Worm (Caenorhabditis elegans) whole organism, L1 larva: Measurements from ENCODE around the gene srh-119.

ENCODE experiments used
- C04F5.9 ChIP-seq: sonication (generic microtip); optimal IDR thresholded peaks from 2 replicates; lab custom pipeline; 2016; ENCODE audit warnings: missing genetic modification characterization, missing compliant biosample characterization
- C34B4.2 ChIP-seq: sonication (generic microtip); optimal IDR thresholded peaks from 2 replicates; lab custom pipeline; 2017; ENCODE audit warnings: mild to moderate bottlenecking, missing genetic modification characterization, missing compliant biosample characterization
- Y116A8C.19 ChIP-seq: sonication (generic microtip); optimal IDR thresholded peaks from 2 replicates; lab custom pipeline; 2016; ENCODE audit warnings: missing compliant biosample characterization, missing genetic modification characterization, borderline replicate concordance
- aha-1 ChIP-seq: fragments of 150-350 bp; optimal IDR thresholded peaks from 2 replicates; lab custom pipeline; 2014; ENCODE audit warnings: missing biosample characterization, missing genetic modification characterization
- alr-1 ChIP-seq: fragments of 200-800 bp; sonication (Bioruptor generic); optimal IDR thresholded peaks from 2 replicates; lab custom pipeline; 2018; ENCODE audit warnings: borderline replicate concordance, mild to moderate bottlenecking, missing genetic modification characterization, missing compliant biosample characterization
- aly-2 ChIP-seq: fragments of 150-350 bp; optimal IDR thresholded peaks from 2 replicates; lab custom pipeline; 2014; ENCODE audit warnings: missing biosample characterization, missing genetic modification characterization
- ceh-8 ChIP-seq: fragments of 200-800 bp; sonication (Bioruptor generic); optimal IDR thresholded peaks from 2 replicates; lab custom pipeline; 2018; ENCODE audit warnings: mild to moderate bottlenecking, missing genetic modification characterization, moderate library complexity, missing compliant biosample characterization
- ceh-82 ChIP-seq, 3 experiments: fragments of 150-350 bp in 1 of 3; sonication (generic microtip) in 2 of 3; optimal IDR thresholded peaks; 2 replicates each; lab custom pipeline; 2014 to 2017; ENCODE audit warnings: missing biosample characterization in 3 of 3, missing genetic modification characterization in 3 of 3
- ceh-88 ChIP-seq: fragments of 200-800 bp; sonication (Bioruptor generic); IDR thresholded peaks from 2 replicates; pipeline ENCODE4 v1.3.6; 2022; ENCODE audit warnings: missing genetic modification characterization, missing compliant biosample characterization
- ceh-90 ChIP-seq: sonication (generic microtip); optimal IDR thresholded peaks from 2 replicates; lab custom pipeline; 2016; ENCODE audit warnings: missing genetic modification characterization, missing compliant biosample characterization
- ces-1 ChIP-seq: fragments of 150-350 bp; optimal IDR thresholded peaks from 2 replicates; lab custom pipeline; 2014; ENCODE audit warnings: missing biosample characterization, missing genetic modification reagents, missing genetic modification characterization
- dpl-1 ChIP-seq, 3 experiments: fragments of 150-350 bp in 2 of 3; sonication (generic microtip) in 1 of 3; optimal IDR thresholded peaks; 2 replicates each; lab custom pipeline; 2014 to 2017; ENCODE audit warnings: missing biosample characterization in 3 of 3, missing genetic modification characterization in 3 of 3, missing genetic modification reagents in 3 of 3
- dsc-1 ChIP-seq: sonication (generic microtip); optimal IDR thresholded peaks from 2 replicates; lab custom pipeline; 2016; ENCODE audit warnings: mild to moderate bottlenecking, missing genetic modification characterization, missing compliant biosample characterization
- efl-1 ChIP-seq, 4 experiments: fragments of 150-350 bp; optimal IDR thresholded peaks in 3 of 4; peaks in 1 of 4; 1 replicate in 1 of 4; 2 replicates in 3 of 4; lab custom pipeline; 2014; ENCODE audit warnings: missing biosample characterization in 2 of 4, missing genetic modification characterization in 2 of 4, missing genetic modification reagents in 2 of 4
- efl-3 ChIP-seq: fragments of 200-800 bp; sonication (Bioruptor generic); optimal IDR thresholded peaks from 2 replicates; lab custom pipeline; 2018; ENCODE audit warnings: mild to moderate bottlenecking, missing genetic modification characterization, missing compliant biosample characterization
- elt-2 ChIP-seq: sonication (generic microtip); optimal IDR thresholded peaks from 2 replicates; lab custom pipeline; 2016; ENCODE audit warnings: missing genetic modification characterization, mild to moderate bottlenecking, inconsistent platforms, missing compliant biosample characterization, missing genetic modification reagents
- elt-3 ChIP-seq, 6 experiments: fragments of 150-350 bp in 1 of 6; sonication (generic microtip); optimal IDR thresholded peaks; 2 replicates each; lab custom pipeline; 2017 to 2018; ENCODE audit warnings: missing biosample characterization in 6 of 6, missing genetic modification characterization in 6 of 6, inconsistent platforms in 1 of 6
- fkh-10 ChIP-seq: sonication (generic microtip); optimal IDR thresholded peaks from 2 replicates; lab custom pipeline; 2017; ENCODE audit warnings: missing biosample characterization, missing genetic modification reagents, missing genetic modification characterization
- fkh-8 ChIP-seq: sonication (generic microtip); optimal IDR thresholded peaks from 2 replicates; lab custom pipeline; 2016; ENCODE audit warnings: mild to moderate bottlenecking, missing genetic modification characterization, missing compliant biosample characterization
- fos-1 ChIP-seq: fragments of 150-350 bp; optimal IDR thresholded peaks from 2 replicates; lab custom pipeline; 2014; ENCODE audit warnings: missing biosample characterization, missing genetic modification characterization
- hlh-17 ChIP-seq: fragments of 200-800 bp; sonication (Bioruptor generic); optimal IDR thresholded peaks from 2 replicates; lab custom pipeline; 2018; ENCODE audit warnings: missing genetic modification characterization, mild to moderate bottlenecking, missing compliant biosample characterization, moderate library complexity, borderline replicate concordance
- hpl-2 ChIP-seq: fragments of 150-350 bp; optimal IDR thresholded peaks from 2 replicates; lab custom pipeline; 2014; ENCODE audit warnings: missing biosample characterization, missing genetic modification reagents, missing genetic modification characterization
- irx-1 ChIP-seq: sonication (generic microtip); optimal IDR thresholded peaks from 2 replicates; lab custom pipeline; 2016; ENCODE audit warnings: missing genetic modification characterization, missing compliant biosample characterization
- jun-1 ChIP-seq: fragments of 150-350 bp; optimal IDR thresholded peaks from 2 replicates; lab custom pipeline; 2014; ENCODE audit warnings: missing biosample characterization, missing genetic modification reagents, missing genetic modification characterization
- lin-13 ChIP-seq: fragments of 150-350 bp; optimal IDR thresholded peaks from 2 replicates; lab custom pipeline; 2014; ENCODE audit warnings: missing biosample characterization, missing genetic modification reagents, missing genetic modification characterization
- lin-39 ChIP-seq: fragments of 150-350 bp; optimal IDR thresholded peaks from 2 replicates; lab custom pipeline; 2014; ENCODE audit warnings: missing biosample characterization, missing genetic modification reagents, missing genetic modification characterization
- lir-3 ChIP-seq: sonication (generic microtip); optimal IDR thresholded peaks from 2 replicates; lab custom pipeline; 2016; ENCODE audit warnings: mild to moderate bottlenecking, missing genetic modification characterization, moderate library complexity, missing compliant biosample characterization; ENCODE audit not compliant: poor library complexity
- lsy-2 ChIP-seq, 2 experiments: fragments of 150-350 bp; optimal IDR thresholded peaks; 2 replicates each; lab custom pipeline; 2014; ENCODE audit warnings: missing biosample characterization in 2 of 2, missing genetic modification characterization in 2 of 2
- mab-9 ChIP-seq: fragments of 200-800 bp; sonication (Bioruptor generic); IDR thresholded peaks from 2 replicates; pipeline ENCODE4 v1.3.6; 2022; ENCODE audit warnings: missing genetic modification reagents, missing genetic modification characterization, missing compliant biosample characterization
- mef-2 ChIP-seq: fragments of 150-350 bp; optimal IDR thresholded peaks from 2 replicates; lab custom pipeline; 2014; ENCODE audit warnings: missing biosample characterization, missing genetic modification characterization
- mep-1 ChIP-seq: fragments of 150-350 bp; optimal IDR thresholded peaks from 2 replicates; lab custom pipeline; 2014; ENCODE audit warnings: missing biosample characterization, missing genetic modification characterization
- nhr-12 ChIP-seq: sonication (generic microtip); optimal IDR thresholded peaks from 2 replicates; lab custom pipeline; 2017; ENCODE audit warnings: missing biosample characterization, missing genetic modification characterization
- nhr-237 ChIP-seq: fragments of 150-350 bp; optimal IDR thresholded peaks from 2 replicates; lab custom pipeline; 2014; ENCODE audit warnings: missing biosample characterization, missing genetic modification characterization
- nhr-28 ChIP-seq: fragments of 150-350 bp; optimal IDR thresholded peaks from 2 replicates; lab custom pipeline; 2014; ENCODE audit warnings: missing biosample characterization, missing genetic modification characterization
- nhr-71 ChIP-seq: sonication (generic microtip); optimal IDR thresholded peaks from 2 replicates; lab custom pipeline; 2016; ENCODE audit warnings: mild to moderate bottlenecking, missing genetic modification characterization, moderate library complexity, missing compliant biosample characterization
- nhr-76 ChIP-seq: sonication (generic microtip); optimal IDR thresholded peaks from 2 replicates; lab custom pipeline; 2017; ENCODE audit warnings: missing biosample characterization, missing genetic modification characterization
- nhr-77 ChIP-seq: fragments of 150-350 bp; optimal IDR thresholded peaks from 2 replicates; lab custom pipeline; 2014; ENCODE audit warnings: missing biosample characterization, missing genetic modification characterization
- nhr-84 ChIP-seq: sonication (generic microtip); optimal IDR thresholded peaks from 2 replicates; lab custom pipeline; 2017; ENCODE audit warnings: missing biosample characterization, missing genetic modification characterization
- pag-3 ChIP-seq: sonication (generic microtip); optimal IDR thresholded peaks from 2 replicates; lab custom pipeline; 2017; ENCODE audit warnings: missing genetic modification characterization, mild to moderate bottlenecking, missing compliant biosample characterization, antibody characterized with exemption, borderline replicate concordance; ENCODE audit not compliant: insufficient read depth
- snu-23 ChIP-seq: sonication (generic microtip); optimal IDR thresholded peaks from 2 replicates; lab custom pipeline; 2016; ENCODE audit warnings: missing genetic modification characterization, missing compliant biosample characterization
- sox-4 ChIP-seq: sonication (generic microtip); optimal IDR thresholded peaks from 2 replicates; lab custom pipeline; 2016; ENCODE audit warnings: missing genetic modification characterization, missing compliant biosample characterization
- sptf-1 ChIP-seq: fragments of 150-350 bp; optimal IDR thresholded peaks from 2 replicates; lab custom pipeline; 2014; ENCODE audit warnings: missing biosample characterization, missing genetic modification characterization
- sup-37 ChIP-seq: fragments of 200-800 bp; sonication (Bioruptor generic); optimal IDR thresholded peaks from 2 replicates; lab custom pipeline; 2018; ENCODE audit warnings: mild to moderate bottlenecking, missing genetic modification characterization, missing compliant biosample characterization
- swsn-7 ChIP-seq: sonication (generic microtip); optimal IDR thresholded peaks from 2 replicates; lab custom pipeline; 2016; ENCODE audit warnings: missing genetic modification characterization, missing compliant biosample characterization
- unc-130 ChIP-seq: fragments of 150-350 bp; optimal IDR thresholded peaks from 2 replicates; lab custom pipeline; 2017; ENCODE audit warnings: missing biosample characterization, missing genetic modification characterization, inconsistent platforms
- unc-30 ChIP-seq: sonication (generic microtip); optimal IDR thresholded peaks from 2 replicates; lab custom pipeline; 2017; ENCODE audit warnings: missing biosample characterization, missing genetic modification characterization
- unc-62 ChIP-seq: fragments of 150-350 bp; optimal IDR thresholded peaks from 2 replicates; lab custom pipeline; 2014; ENCODE audit warnings: missing biosample characterization, missing genetic modification reagents, missing genetic modification characterization
- vab-15 ChIP-seq: sonication (generic microtip); optimal IDR thresholded peaks from 2 replicates; lab custom pipeline; 2017; ENCODE audit warnings: missing genotype, mild to moderate bottlenecking, missing genetic modification characterization, missing compliant biosample characterization
- xbp-1 ChIP-seq: sonication (generic microtip); optimal IDR thresholded peaks from 2 replicates; lab custom pipeline; 2016; ENCODE audit warnings: missing genetic modification characterization, missing compliant biosample characterization
- zag-1 ChIP-seq: fragments of 150-350 bp; optimal IDR thresholded peaks from 2 replicates; lab custom pipeline; 2014; ENCODE audit warnings: missing biosample characterization, missing genetic modification characterization
- ztf-11 ChIP-seq, 2 experiments: sonication (generic microtip); optimal IDR thresholded peaks; 2 replicates each; lab custom pipeline; 2016 to 2017; ENCODE audit warnings: missing genetic modification characterization in 2 of 2, missing biosample characterization in 1 of 2, missing compliant biosample characterization in 1 of 2
- ztf-4 ChIP-seq: fragments of 150-350 bp; optimal IDR thresholded peaks from 2 replicates; lab custom pipeline; 2014; ENCODE audit warnings: missing biosample characterization, missing genetic modification characterization

Gene srh-119

DNA sequence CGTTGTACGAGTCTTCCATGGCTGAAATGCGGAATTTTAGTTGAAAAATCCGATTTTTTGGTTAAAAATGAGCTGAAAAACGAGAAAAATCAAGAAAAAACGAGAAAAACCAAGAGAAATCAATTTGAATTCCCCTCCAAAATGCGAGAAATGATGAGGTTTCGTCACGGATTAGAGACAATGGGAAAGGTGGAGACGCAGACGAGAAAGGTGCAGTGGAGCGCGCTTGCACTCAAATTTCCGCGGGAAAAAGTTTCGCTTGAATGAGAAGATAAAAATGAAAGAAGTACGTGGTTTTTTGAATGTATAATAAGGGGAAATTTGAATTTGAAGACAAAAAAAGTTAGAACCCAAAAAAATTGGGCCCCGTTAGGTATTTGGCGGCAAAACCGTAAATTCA lies 6.6 kb upstream of the srh-119 start, which contains the start of gene efl-1 (continued):
- peak; percentile 38 for TF ChIP-seq C34B4.2 (tag; lab: Kevin White, UChicago)
- TF ChIP-seq unc-130 (tag; lab: Kevin White, UChicago), result peak; percentile 79
- TF ChIP-seq lin-39, result peak; percentile 82
- TF ChIP-seq ceh-8 (GFP tag; lab: Kevin White, UChicago), result peak; percentile 89
- no peak for TF ChIP-seq hlh-17 (GFP tag; lab: Kevin White, UChicago)
- no peak for TF ChIP-seq pag-3 (tag; lab: Kevin White, UChicago)
- peak; percentile 97 for TF ChIP-seq snu-23 (GFP tag; lab: Kevin White, UChicago)
- peak; percentile 94 for TF ChIP-seq mep-1 (tag; lab: Kevin White, UChicago)
- peak; percentile 93 to 95 for TF ChIP-seq lsy-2 (tag; optimal IDR thresholded peaks at IDR 0.05; lab: Kevin White, UChicago)
- TF ChIP-seq swsn-7, result peak; percentile 96
- peak in 1 of 2 experiments; percentile 68 for TF ChIP-seq ztf-11 (tag; optimal IDR thresholded peaks at IDR 0.05; lab: Kevin White, UChicago)
- TF ChIP-seq jun-1 (tag; lab: Kevin White, UChicago), result peak; percentile 84
- TF ChIP-seq vab-15, result peak; percentile 51
- TF ChIP-seq nhr-84, result no peak
- TF ChIP-seq lin-13, result peak; percentile 91
- TF ChIP-seq fkh-10 (GFP tag; lab: Kevin White, UChicago), result peak; percentile 86
- TF ChIP-seq xbp-1 (tag; lab: Kevin White, UChicago), result peak; percentile 98
- peak; percentile 97 to 100 for TF ChIP-seq efl-1 (optimal IDR thresholded peaks at IDR 0.05; lab: Kevin White, UChicago)
- peak in 1 of 2 experiments; percentile 100 for TF ChIP-seq efl-1 (GFP tag; optimal IDR thresholded peaks at IDR 0.05 in 1 of 2; lab: Kevin White, UChicago)
- TF ChIP-seq nhr-77, result peak; percentile 92
- TF ChIP-seq ceh-90 (tag; lab: Kevin White, UChicago), result peak; percentile 58
- TF ChIP-seq alr-1 (tag; lab: Kevin White, UChicago), result no peak
- TF ChIP-seq irx-1, result peak; percentile 91
- peak; percentile 93 for TF ChIP-seq fos-1 (tag; lab: Kevin White, UChicago)
- TF ChIP-seq lir-3 (tag; lab: Kevin White, UChicago), result no peak
- peak; percentile 82 for TF ChIP-seq sox-4 (tag; lab: Kevin White, UChicago)
- peak; percentile 84 for TF ChIP-seq ztf-4 (tag; lab: Kevin White, UChicago)
- TF ChIP-seq hpl-2 (GFP tag; lab: Kevin White, UChicago), result no peak
- peak; percentile 100 for TF ChIP-seq dpl-1 (GFP tag; optimal IDR thresholded peaks at IDR 0.05; lab: Kevin White, UChicago)
- TF ChIP-seq Y116A8C.19 (tag; lab: Kevin White, UChicago), result no peak
- TF ChIP-seq C04F5.9, result peak; percentile 52
- TF ChIP-seq elt-2, result peak; percentile 78
- peak; percentile 96 for TF ChIP-seq dsc-1 (tag; lab: Kevin White, UChicago)
- no peak for TF ChIP-seq ces-1
- no peak for TF ChIP-seq nhr-28 (tag; lab: Kevin White, UChicago)
- TF ChIP-seq nhr-12 (tag; lab: Kevin White, UChicago), result no peak
- TF ChIP-seq mef-2 (tag; lab: Kevin White, UChicago), result peak; percentile 64
- TF ChIP-seq mab-9, result peak; percentile 84
- TF ChIP-seq nhr-76, result no peak
- peak; percentile 8 for TF ChIP-seq zag-1 (tag; lab: Kevin White, UChicago)
- TF ChIP-seq efl-3 (GFP tag; lab: Kevin White, UChicago), result no peak
- peak; percentile 75 for TF ChIP-seq ceh-88 (GFP tag; lab: Robert Waterston, UW)
- peak; percentile 88 for TF ChIP-seq nhr-237 (tag; lab: Kevin White, UChicago)
- peak; percentile 97 for TF ChIP-seq nhr-71 (tag; lab: Kevin White, UChicago)
- peak; percentile 81 for TF ChIP-seq sup-37 (GFP tag; lab: Kevin White, UChicago)
- peak; percentile 60 for TF ChIP-seq aha-1 (tag; lab: Kevin White, UChicago)
- no peak for TF ChIP-seq sptf-1 (tag; lab: Kevin White, UChicago)
- peak; percentile 80 to 96 (median 94) for TF ChIP-seq ceh-82 (tag; optimal IDR thresholded peaks at IDR 0.05; lab: Kevin White, UChicago)
- peak; percentile 77 for TF ChIP-seq aly-2
- peak in 2 of 6 experiments; percentile 76 to 93 for TF ChIP-seq elt-3 (tag; optimal IDR thresholded peaks at IDR 0.05; lab: Kevin White, UChicago)
- peak; percentile 91 for TF ChIP-seq fkh-8 (tag; lab: Kevin White, UChicago)
- no peak for TF ChIP-seq unc-30
- peak; percentile 49 for TF ChIP-seq unc-62 (GFP tag; lab: Kevin White, UChicago)
